Worm (Caenorhabditis elegans) whole organism, L4 larva: ENCODE results near the gene F59C12.4.

Source experiments
- D1046.2 ChIP-seq: fragments of 200-800 bp; sonication (Bioruptor generic); IDR thresholded peaks from 2 replicates; pipeline ENCODE4 v1.3.6; 2022; ENCODE audit warnings: missing genetic modification characterization, missing compliant biosample characterization
- F26F4.8 ChIP-seq: fragments of 200-800 bp; sonication (Bioruptor generic); conservative IDR thresholded peaks from 2 replicates; pipeline ENCODE4 v1.3.6; 2022; ENCODE audit warnings: missing genetic modification characterization, missing compliant biosample characterization
- F44E2.7 ChIP-seq: fragments of 200-800 bp; sonication (Bioruptor generic); IDR thresholded peaks from 2 replicates; pipeline ENCODE4 v2.1.2; 2022; ENCODE audit warnings: missing genetic modification characterization, missing compliant biosample characterization
- T20F7.1 ChIP-seq: fragments of 200-800 bp; sonication (Bioruptor generic); optimal IDR thresholded peaks from 2 replicates; lab custom pipeline; 2018; ENCODE audit warnings: mild to moderate bottlenecking, missing genetic modification characterization, missing compliant biosample characterization
- T26A8.4 ChIP-seq: fragments of 200-800 bp; sonication (Bioruptor generic); IDR thresholded peaks from 2 replicates; pipeline ENCODE4 v1.3.6; 2022; ENCODE audit warnings: missing genetic modification characterization, missing compliant biosample characterization
- Y48G9A.11 ChIP-seq: fragments of 200-800 bp; sonication (Bioruptor generic); IDR thresholded peaks from 2 replicates; pipeline ENCODE4 v1.3.6; 2022; ENCODE audit warnings: missing genetic modification reagents, missing genetic modification characterization, missing compliant biosample characterization
- ZK546.5 ChIP-seq, 2 experiments: sonication (generic microtip); optimal IDR thresholded peaks; 2 replicates each; lab custom pipeline; 2017; ENCODE audit warnings: missing biosample characterization in 2 of 2, missing genetic modification characterization in 2 of 2
- aha-1 ChIP-seq: fragments of 150-350 bp; peaks from one replicate; lab custom pipeline; 2014; ENCODE audit warnings: missing biosample characterization, missing genetic modification characterization
- attf-4 ChIP-seq: sonication (generic microtip); optimal IDR thresholded peaks from 3 replicates; lab custom pipeline; 2017; ENCODE audit warnings: missing biosample characterization, missing genetic modification characterization
- ceh-32 ChIP-seq: sonication (generic microtip); optimal IDR thresholded peaks from 2 replicates; lab custom pipeline; 2016; ENCODE audit warnings: mild to moderate bottlenecking, missing genetic modification characterization, missing compliant biosample characterization; ENCODE audit not compliant: poor library complexity
- ces-1 ChIP-seq: fragments of 150-350 bp; sonication (generic microtip); optimal IDR thresholded peaks from 4 replicates; lab custom pipeline; 2014; ENCODE audit warnings: missing biosample characterization, missing genetic modification reagents, missing genetic modification characterization
- daf-12 ChIP-seq: fragments of 150-350 bp; optimal IDR thresholded peaks from 2 replicates; lab custom pipeline; 2014; ENCODE audit warnings: missing biosample characterization, missing genetic modification reagents, missing genetic modification characterization
- daf-8 ChIP-seq: fragments of 200-800 bp; sonication (Bioruptor generic); IDR thresholded peaks from 2 replicates; pipeline ENCODE4 v1.3.6; 2022; ENCODE audit warnings: missing genetic modification characterization, missing compliant biosample characterization
- dmd-8 ChIP-seq: fragments of 200-800 bp; sonication (Bioruptor generic); IDR thresholded peaks from 2 replicates; pipeline ENCODE4 v1.3.6; 2022; ENCODE audit warnings: missing genetic modification characterization, missing compliant biosample characterization
- duxl-1 ChIP-seq: sonication (generic microtip); optimal IDR thresholded peaks from 2 replicates; lab custom pipeline; 2016; ENCODE audit warnings: mild to moderate bottlenecking, missing genetic modification characterization, moderate library complexity, missing compliant biosample characterization; ENCODE audit not compliant: poor library complexity
- dve-1 ChIP-seq: sonication (generic microtip); optimal IDR thresholded peaks from 2 replicates; lab custom pipeline; 2017; ENCODE audit warnings: antibody characterized with exemption, mild to moderate bottlenecking, missing genetic modification characterization, missing compliant biosample characterization; ENCODE audit not compliant: insufficient read depth
- gei-8 ChIP-seq: fragments of 200-800 bp; sonication (Bioruptor generic); optimal IDR thresholded peaks from 2 replicates; lab custom pipeline; 2018; ENCODE audit warnings: mild to moderate bottlenecking, missing genetic modification characterization, missing compliant biosample characterization
- hif-1 ChIP-seq, 2 experiments: sonication (generic microtip); optimal IDR thresholded peaks; 2 replicates each; lab custom pipeline; 2016 to 2017; ENCODE audit warnings: missing compliant biosample characterization in 2 of 2, missing genetic modification characterization in 2 of 2, missing genetic modification reagents in 2 of 2, missing genotype in 2 of 2, mild to moderate bottlenecking in 1 of 2
- hlh-11 ChIP-seq: fragments of 200-800 bp; sonication (Bioruptor generic); optimal IDR thresholded peaks from 2 replicates; lab custom pipeline; 2018; ENCODE audit warnings: mild to moderate bottlenecking, missing genetic modification characterization, missing compliant biosample characterization
- hlh-30 ChIP-seq: sonication (generic microtip); optimal IDR thresholded peaks from 2 replicates; lab custom pipeline; 2017; ENCODE audit warnings: antibody characterized with exemption, mild to moderate bottlenecking, missing genetic modification characterization, missing compliant biosample characterization; ENCODE audit not compliant: insufficient read depth
- lin-1 ChIP-seq: fragments of 200-800 bp; sonication (Bioruptor generic); IDR thresholded peaks from 2 replicates; pipeline ENCODE4 v1.3.6; 2022; ENCODE audit warnings: missing genetic modification reagents, missing genetic modification characterization, missing compliant biosample characterization
- lir-3 ChIP-seq: sonication (generic microtip); optimal IDR thresholded peaks from 2 replicates; lab custom pipeline; 2016; ENCODE audit warnings: mild to moderate bottlenecking, missing genetic modification characterization, missing compliant biosample characterization
- madf-5 ChIP-seq, 2 experiments: fragments of 200-800 bp; sonication (Bioruptor generic); IDR thresholded peaks; 2 replicates each; pipeline ENCODE4 v1.3.6; 2022; ENCODE audit warnings: missing compliant biosample characterization in 2 of 2, missing genetic modification characterization in 2 of 2
- madf-9 ChIP-seq: fragments of 200-800 bp; sonication (Bioruptor generic); conservative IDR thresholded peaks from 2 replicates; pipeline ENCODE4 v1.3.6; 2022; ENCODE audit warnings: missing genetic modification reagents, missing genetic modification characterization, missing compliant biosample characterization
- mdt-29 ChIP-seq: fragments of 200-800 bp; sonication (Bioruptor generic); IDR thresholded peaks from 2 replicates; pipeline ENCODE4 v1.3.6; 2022; ENCODE audit warnings: missing genetic modification reagents, missing genetic modification characterization, missing compliant biosample characterization
- mes-2 ChIP-seq: sonication (generic microtip); optimal IDR thresholded peaks from 2 replicates; lab custom pipeline; 2016; ENCODE audit warnings: missing genotype, mild to moderate bottlenecking, missing genetic modification characterization, missing compliant biosample characterization; ENCODE audit not compliant: poor library complexity, severe bottlenecking
- mxl-2 ChIP-seq: fragments of 200-800 bp; sonication (Bioruptor generic); conservative IDR thresholded peaks from 2 replicates; pipeline ENCODE4 v1.3.6; 2022; ENCODE audit warnings: missing genetic modification reagents, missing genetic modification characterization, missing compliant biosample characterization
- nhr-102 ChIP-seq: sonication (generic microtip); optimal IDR thresholded peaks from 2 replicates; lab custom pipeline; 2016; ENCODE audit warnings: mild to moderate bottlenecking, missing genetic modification characterization, moderate library complexity, missing compliant biosample characterization
- nhr-111 ChIP-seq: fragments of 200-800 bp; sonication (Bioruptor generic); optimal IDR thresholded peaks from 2 replicates; lab custom pipeline; 2018; ENCODE audit warnings: mild to moderate bottlenecking, missing genetic modification characterization, missing compliant biosample characterization
- nhr-25 ChIP-seq: sonication (generic microtip); optimal IDR thresholded peaks from 2 replicates; lab custom pipeline; 2017; ENCODE audit warnings: missing genetic modification characterization, mild to moderate bottlenecking, missing compliant biosample characterization, antibody characterized with exemption, moderate library complexity, borderline replicate concordance; ENCODE audit not compliant: insufficient read depth
- nhr-41 ChIP-seq: fragments of 200-800 bp; sonication (Bioruptor generic); IDR thresholded peaks from 2 replicates; pipeline ENCODE4 v1.3.6; 2022; ENCODE audit warnings: missing genetic modification reagents, missing genetic modification characterization, missing compliant biosample characterization
- nhr-48 ChIP-seq: sonication (generic microtip); optimal IDR thresholded peaks from 2 replicates; lab custom pipeline; 2016; ENCODE audit warnings: mild to moderate bottlenecking, missing genetic modification characterization, missing compliant biosample characterization
- nhr-76 ChIP-seq: fragments of 150-350 bp; optimal IDR thresholded peaks from 2 replicates; lab custom pipeline; 2014; ENCODE audit warnings: missing biosample characterization, missing genetic modification characterization
- pha-4 ChIP-seq, 2 experiments: fragments of 150-350 bp in 1 of 2; fragments of 200-800 bp in 1 of 2; sonication (Bioruptor generic) in 1 of 2; IDR thresholded peaks in 1 of 2; optimal IDR thresholded peaks in 1 of 2; 2 replicates each; pipeline versions ENCODE4 v1.3.6 to Lab custom; 2014 to 2022; ENCODE audit warnings: missing genetic modification characterization in 2 of 2, missing genetic modification reagents in 2 of 2, missing biosample characterization in 1 of 2, missing compliant biosample characterization in 1 of 2
- php-3 ChIP-seq: fragments of 200-800 bp; sonication (Bioruptor generic); IDR thresholded peaks from 2 replicates; pipeline ENCODE4 v1.3.6; 2022; ENCODE audit warnings: missing genetic modification reagents, missing genetic modification characterization, missing compliant biosample characterization
- set-16 ChIP-seq: fragments of 200-800 bp; sonication (Bioruptor generic); IDR thresholded peaks from 2 replicates; pipeline ENCODE4 v1.3.6; 2022; ENCODE audit warnings: missing genetic modification reagents, missing genetic modification characterization, missing compliant biosample characterization
- snpc-1.2 ChIP-seq: fragments of 200-800 bp; sonication (Bioruptor generic); IDR thresholded peaks from 2 replicates; pipeline ENCODE4 v1.3.6; 2022; ENCODE audit warnings: missing genetic modification reagents, missing genetic modification characterization, missing compliant biosample characterization
- spr-1 ChIP-seq: sonication (generic microtip); optimal IDR thresholded peaks from 2 replicates; lab custom pipeline; 2016; ENCODE audit warnings: mild to moderate bottlenecking, missing genetic modification characterization, missing compliant biosample characterization
- spr-3 ChIP-seq: fragments of 200-800 bp; sonication (Bioruptor generic); optimal IDR thresholded peaks from 2 replicates; lab custom pipeline; 2018; ENCODE audit warnings: mild to moderate bottlenecking, missing genetic modification characterization, missing compliant biosample characterization
- unc-130 ChIP-seq: sonication (generic microtip); optimal IDR thresholded peaks from 2 replicates; lab custom pipeline; 2016; ENCODE audit warnings: missing genetic modification reagents, missing genetic modification characterization, missing compliant biosample characterization
- unc-62 ChIP-seq, 3 experiments: fragments of 150-350 bp in 1 of 3; sonication (generic microtip); optimal IDR thresholded peaks in 2 of 3; peaks in 1 of 3; 1 replicate in 1 of 3; 2 replicates in 2 of 3; lab custom pipeline; 2014 to 2017; ENCODE audit warnings: missing biosample characterization in 3 of 3, missing genetic modification characterization in 3 of 3, missing genetic modification reagents in 3 of 3, missing genotype in 1 of 3
- zag-1 ChIP-seq: fragments of 150-350 bp; optimal IDR thresholded peaks from 2 replicates; lab custom pipeline; 2014; ENCODE audit warnings: missing biosample characterization, missing genetic modification characterization
- zfp-2 ChIP-seq: sonication (generic microtip); optimal IDR thresholded peaks from 2 replicates; lab custom pipeline; 2016; ENCODE audit warnings: mild to moderate bottlenecking, missing genetic modification characterization, missing compliant biosample characterization

F59C12.4 gene

ce11 chrX:16609424-16609823 is 7.0 kb upstream of the F59C12.4 start, which contains the start of gene F59C12.3:
Gene F59C12.3, minus strand, starts transcription at chrX:16609524.
- TF ChIP-seq duxl-1 (tag; lab: Kevin White, UChicago) (no peak), gei-8 (GFP tag; lab: Kevin White, UChicago) (no peak), madf-9 (GFP tag; lab: Robert Waterston, UW) (no peak), nhr-76 (tag; lab: Kevin White, UChicago) (no peak), T26A8.4 (GFP tag; lab: Robert Waterston, UW) (no peak), daf-12 (tag; lab: Kevin White, UChicago) (no peak), pha-4 (GFP tag; IDR thresholded peaks at IDR 0.05; lab: Robert Waterston, UW) (no peak), pha-4 (tag; optimal IDR thresholded peaks at IDR 0.05; lab: Kevin White, UChicago) (no peak), hif-1 (tag; optimal IDR thresholded peaks at IDR 0.05; lab: Kevin White, UChicago) (no peak), zag-1 (tag; lab: Kevin White, UChicago) (no peak), php-3 (GFP tag; lab: Robert Waterston, UW) (no peak), D1046.2 (GFP tag; lab: Robert Waterston, UW) (no peak), T20F7.1 (GFP tag; lab: Kevin White, UChicago) (no peak), nhr-102 (no peak), nhr-25 (tag; lab: Kevin White, UChicago) (no peak), mxl-2 (no peak), mdt-29 (GFP tag; lab: Robert Waterston, UW) (no peak), mes-2 (tag; lab: Kevin White, UChicago) (no peak)

- TF ChIP-seq attf-4 (tag; lab: Kevin White, UChicago) (no peak), aha-1 (tag; lab: Kevin White, UChicago) (peak; percentile 51)
These were observed 4.7 kb upstream of the F59C12.4 start for ce11 chrX:16607128-16607527.

- TF ChIP-seq dmd-8 (GFP tag; lab: Robert Waterston, UW), result peak; percentile 75
- peak; percentile 56 for TF ChIP-seq hlh-11 (tag; lab: Kevin White, UChicago)
- TF ChIP-seq T26A8.4 (GFP tag; lab: Robert Waterston, UW), result peak; percentile 65; the same call in 1 of the 2 replicates
- peak; percentile 88 for TF ChIP-seq duxl-1 (tag; lab: Kevin White, UChicago)
- TF ChIP-seq ces-1 (GFP tag; lab: Kevin White, UChicago), result no peak
- peak; percentile 69 for TF ChIP-seq T20F7.1 (GFP tag; lab: Kevin White, UChicago)
- no peak for TF ChIP-seq Y48G9A.11
- peak; percentile 56; the same call in 1 of the 2 replicates for TF ChIP-seq madf-9 (GFP tag; lab: Robert Waterston, UW)
- peak; percentile 69 for TF ChIP-seq nhr-102
- TF ChIP-seq spr-3 (GFP tag; lab: Kevin White, UChicago), result peak; percentile 56
- TF ChIP-seq hlh-30 (tag; lab: Kevin White, UChicago), result peak; percentile 92
- peak; percentile 54 to 70; a peak in 1 of 4 replicates for TF ChIP-seq madf-5 (GFP tag; IDR thresholded peaks at IDR 0.05; lab: Robert Waterston, UW)
- TF ChIP-seq ZK546.5 (tag; optimal IDR thresholded peaks at IDR 0.05; lab: Kevin White, UChicago), result no peak
- peak; percentile 73 for TF ChIP-seq lin-1
- TF ChIP-seq unc-130, result peak; percentile 13
- peak; percentile 78 for TF ChIP-seq mes-2 (tag; lab: Kevin White, UChicago)
- TF ChIP-seq nhr-48 (tag; lab: Kevin White, UChicago), result peak; percentile 54
- TF ChIP-seq zfp-2 (tag; lab: Kevin White, UChicago), result peak; percentile 46
- peak; percentile 65; the same call in 1 of the 2 replicates for TF ChIP-seq F26F4.8 (GFP tag; lab: Robert Waterston, UW)
- no peak for TF ChIP-seq daf-8
- 0 out of 2 replicates have a peak, but pooled peaks have one; percentile 57 for TF ChIP-seq F44E2.7
- no peak for TF ChIP-seq nhr-41 (GFP tag; lab: Robert Waterston, UW)
- TF ChIP-seq lir-3 (tag; lab: Kevin White, UChicago), result peak; percentile 74
- TF ChIP-seq spr-1, result peak; percentile 52
- no peak for TF ChIP-seq nhr-111 (GFP tag; lab: Kevin White, UChicago)
- TF ChIP-seq dve-1, result peak; percentile 60
- peak; percentile 88 for TF ChIP-seq snpc-1.2 (GFP tag; lab: Robert Waterston, UW)
- TF ChIP-seq ceh-32 (tag; lab: Kevin White, UChicago), result peak; percentile 8
- no peak for TF ChIP-seq nhr-25 (tag; lab: Kevin White, UChicago)
- TF ChIP-seq set-16 (GFP tag; lab: Robert Waterston, UW), result no peak
- TF ChIP-seq unc-62 (GFP tag; optimal IDR thresholded peaks at IDR 0.05 in 1 of 2; lab: Kevin White, UChicago), result no peak
- no peak for TF ChIP-seq unc-62 (tag; optimal IDR thresholded peaks at IDR 0.05; lab: Kevin White, UChicago)
These were observed 2.1 kb upstream of the F59C12.4 start for ce11 chrX:16604566-16604965.
